Worm (Caenorhabditis elegans) whole organism, early embryonic: ENCODE results near the gene C16C8.27.

Source experiments
- F13C5.2 ChIP-seq: sonication (generic microtip); optimal IDR thresholded peaks from 2 replicates; lab custom pipeline; 2017; ENCODE audit warnings: mild to moderate bottlenecking, missing genetic modification characterization, inconsistent platforms, missing compliant biosample characterization
- aly-1 ChIP-seq: sonication (generic microtip); optimal IDR thresholded peaks from 2 replicates; lab custom pipeline; 2016; ENCODE audit warnings: missing genetic modification characterization, missing compliant biosample characterization
- ama-1 ChIP-seq: fragments of 150-350 bp; optimal IDR thresholded peaks from 2 replicates; lab custom pipeline; 2014
- ceh-13 ChIP-seq: fragments of 200-800 bp; sonication (Bioruptor generic); optimal IDR thresholded peaks from 2 replicates; lab custom pipeline; 2018; ENCODE audit warnings: mild to moderate bottlenecking, missing genetic modification characterization, missing compliant biosample characterization
- ceh-36 ChIP-seq: sonication (generic microtip); optimal IDR thresholded peaks from 2 replicates; lab custom pipeline; 2016; ENCODE audit warnings: missing genetic modification characterization, inconsistent platforms, missing compliant biosample characterization
- ets-7 ChIP-seq: sonication (generic microtip); optimal IDR thresholded peaks from 2 replicates; lab custom pipeline; 2016; ENCODE audit warnings: missing genotype, missing genetic modification characterization, missing compliant biosample characterization
- flt-1 ChIP-seq: fragments of 200-800 bp; sonication (Bioruptor generic); IDR thresholded peaks from 2 replicates; pipeline ENCODE4 v1.3.6; 2022; ENCODE audit warnings: missing genetic modification characterization, missing compliant biosample characterization
- hmbx-1 ChIP-seq: sonication (generic microtip); optimal IDR thresholded peaks from 2 replicates; lab custom pipeline; 2016; ENCODE audit warnings: mild to moderate bottlenecking, missing genetic modification characterization, missing compliant biosample characterization
- hmg-4 ChIP-seq: fragments of 200-800 bp; sonication (Bioruptor generic); optimal IDR thresholded peaks from 2 replicates; lab custom pipeline; 2018; ENCODE audit warnings: mild to moderate bottlenecking, missing genetic modification characterization, missing compliant biosample characterization
- hnd-1 ChIP-seq: sonication (generic microtip); optimal IDR thresholded peaks from 2 replicates; lab custom pipeline; 2016; ENCODE audit warnings: missing genetic modification characterization, missing compliant biosample characterization
- pes-1 ChIP-seq: fragments of 200-800 bp; sonication (Bioruptor generic); IDR thresholded peaks from 2 replicates; pipeline ENCODE4 v1.3.6; 2022; ENCODE audit warnings: missing genetic modification reagents, missing genetic modification characterization, missing compliant biosample characterization
- scrt-1 ChIP-seq: fragments of 200-800 bp; sonication (Bioruptor generic); IDR thresholded peaks from 2 replicates; pipeline ENCODE4 v1.3.6; 2022; ENCODE audit warnings: missing genetic modification characterization, missing compliant biosample characterization
- tbx-11 ChIP-seq: fragments of 200-800 bp; sonication (Bioruptor generic); IDR thresholded peaks from 2 replicates; pipeline ENCODE4 v1.3.6; 2022; ENCODE audit warnings: missing genetic modification characterization, missing compliant biosample characterization
- tra-4 ChIP-seq: sonication (generic microtip); optimal IDR thresholded peaks from 2 replicates; lab custom pipeline; 2017; ENCODE audit warnings: missing genetic modification characterization, missing compliant biosample characterization

DNA sequence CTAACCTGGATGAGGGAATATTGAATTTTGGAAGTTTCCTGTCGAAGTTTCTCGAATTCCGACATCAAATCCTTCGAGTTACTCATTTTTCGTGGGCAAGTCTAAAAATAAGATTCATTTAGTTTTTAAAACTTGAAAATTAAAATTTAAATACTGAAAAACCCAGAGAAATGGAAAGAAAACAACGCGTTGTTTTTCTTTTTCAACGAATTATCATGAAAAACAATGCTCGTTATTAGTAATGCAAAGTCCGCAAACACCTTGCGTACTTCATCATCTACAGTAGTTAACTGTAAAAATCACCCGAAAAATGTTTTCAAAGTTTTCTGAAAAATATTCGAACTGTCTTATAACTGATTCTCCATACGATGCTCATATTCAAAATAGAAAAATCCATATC, 2.8 kb downstream of the C16C8.27 start, which contains the start of gene C16C8.4:
- TF ChIP-seq ama-1 (lab: Kevin White, UChicago) (no peak), tbx-11 (GFP tag; lab: Robert Waterston, UW) (no peak), ceh-13 (GFP tag; lab: Kevin White, UChicago) (no peak), ets-7 (no peak), pes-1 (no peak), F13C5.2 (tag; lab: Kevin White, UChicago) (no peak), aly-1 (no peak), flt-1 (no peak), hnd-1 (tag; lab: Kevin White, UChicago) (no peak), ceh-36 (tag; lab: Kevin White, UChicago) (no peak), hmg-4 (no peak), tra-4 (tag; lab: Kevin White, UChicago) (no peak), scrt-1 (no peak), hmbx-1 (tag; lab: Kevin White, UChicago) (no peak)
